Worm (Caenorhabditis elegans): ENCODE measurements around the gene lbp-3.

The lbp-3 gene

DNA sequence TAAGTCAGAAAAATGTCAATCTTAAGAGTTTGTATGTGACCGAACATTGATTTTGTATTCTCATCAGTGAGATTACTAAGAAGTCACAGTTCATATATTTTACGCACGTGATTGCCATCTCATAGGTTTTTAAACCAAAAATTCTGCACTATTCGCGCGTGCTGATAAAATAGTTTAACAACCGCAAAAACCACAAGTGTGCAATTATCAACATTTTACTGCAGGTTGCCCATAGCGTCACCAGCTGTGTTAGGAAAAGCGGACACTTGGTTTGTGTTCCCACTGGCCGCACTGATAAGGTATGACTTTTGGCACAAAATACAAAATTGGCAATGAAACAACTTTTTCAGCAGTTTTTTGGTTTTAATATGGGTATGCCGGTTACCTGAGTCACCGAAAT, 33.0 kb downstream of the lbp-3 start (continued):
- TF ChIP-seq madf-8 (GFP tag; conservative IDR thresholded peaks at IDR 0.05) = no peak
- peak; percentile 54 for TF ChIP-seq tbp1 (GFP tag; optimal IDR thresholded peaks at IDR 0.05)
- no peak for TF ChIP-seq snpc-1.1 (tag; optimal IDR thresholded peaks at IDR 0.05; ENCODE audit: insufficient read depth)
- peak; percentile 66 for TF ChIP-seq ets-4 (GFP tag; optimal IDR thresholded peaks at IDR 0.05)
- no peak for TF ChIP-seq aptf-2 (GFP tag; conservative IDR thresholded peaks at IDR 0.05)
- no peak for TF ChIP-seq aptf-3 (GFP tag; IDR thresholded peaks at IDR 0.05)
- TF ChIP-seq zim-3 (tag; optimal IDR thresholded peaks at IDR 0.05) = no peak
- no peak for TF ChIP-seq F49E8.2 (tag; optimal IDR thresholded peaks at IDR 0.05; ENCODE audit: insufficient read depth)
- no peak for TF ChIP-seq ama-1 (optimal IDR thresholded peaks at IDR 0.05)
- TF ChIP-seq ama-1 (GFP tag; optimal IDR thresholded peaks at IDR 0.05) = no peak
- peak; percentile 33 for TF ChIP-seq madf-10 (tag; optimal IDR thresholded peaks at IDR 0.05)
- no peak for TF ChIP-seq cebp-1 (GFP tag; IDR thresholded peaks at IDR 0.05)
- no peak for TF ChIP-seq cebp-1 (tag; optimal IDR thresholded peaks at IDR 0.05)
- TF ChIP-seq ccch-3 (GFP tag; optimal IDR thresholded peaks at IDR 0.05) = no peak
- no peak for TF ChIP-seq ceh-79 (tag; optimal IDR thresholded peaks at IDR 0.05)
- 0 out of 2 replicates have a peak, but pooled peaks have one; percentile 59 for TF ChIP-seq nfyb-1 (GFP tag; IDR thresholded peaks at IDR 0.05)
- no peak for TF ChIP-seq tbx-9 (tag; optimal IDR thresholded peaks at IDR 0.05; ENCODE audit: borderline replicate concordance)
- no peak for TF ChIP-seq hlh-12 (tag; optimal IDR thresholded peaks at IDR 0.05)
- peak; percentile 88 for TF ChIP-seq ztf-22 (GFP tag; optimal IDR thresholded peaks at IDR 0.05)
- TF ChIP-seq tlf-1 (GFP tag; optimal IDR thresholded peaks at IDR 0.05) = peak; percentile 41
- TF ChIP-seq chd-7 (tag; optimal IDR thresholded peaks at IDR 0.05) = no peak
- TF ChIP-seq nhr-80 (tag; optimal IDR thresholded peaks at IDR 0.05) = peak; percentile 99
- no peak for TF ChIP-seq nhr-179 (tag; optimal IDR thresholded peaks at IDR 0.05)
- TF ChIP-seq pha-4 (tag; optimal IDR thresholded peaks at IDR 0.05) = peak; percentile 37
- no peak for TF ChIP-seq xnd-1 (tag; optimal IDR thresholded peaks at IDR 0.05)
- no peak for TF ChIP-seq ztf-28 (GFP tag; IDR thresholded peaks at IDR 0.05)
- 0 out of 2 replicates have a peak, but pooled peaks have one; percentile 30 for TF ChIP-seq egl-44 (GFP tag; IDR thresholded peaks at IDR 0.05)
- TF ChIP-seq let-607 (tag; optimal IDR thresholded peaks at IDR 0.05) = peak; percentile 36 to 39
- TF ChIP-seq ztf-6 (GFP tag; IDR thresholded peaks at IDR 0.05) = no peak
- TF ChIP-seq C06A6.2 (GFP tag; conservative IDR thresholded peaks at IDR 0.05) = no peak
- no peak for TF ChIP-seq lin-35 (GFP tag; optimal IDR thresholded peaks at IDR 0.05)
- no peak for TF ChIP-seq K11D2.4 (GFP tag; IDR thresholded peaks at IDR 0.05)
- TF ChIP-seq unc-130 (GFP tag; optimal IDR thresholded peaks at IDR 0.05) = no peak
- TF ChIP-seq efl-1 (GFP tag; optimal IDR thresholded peaks at IDR 0.05) = no peak
- TF ChIP-seq lag-1 (GFP tag; IDR thresholded peaks at IDR 0.05) = no peak

DNA sequence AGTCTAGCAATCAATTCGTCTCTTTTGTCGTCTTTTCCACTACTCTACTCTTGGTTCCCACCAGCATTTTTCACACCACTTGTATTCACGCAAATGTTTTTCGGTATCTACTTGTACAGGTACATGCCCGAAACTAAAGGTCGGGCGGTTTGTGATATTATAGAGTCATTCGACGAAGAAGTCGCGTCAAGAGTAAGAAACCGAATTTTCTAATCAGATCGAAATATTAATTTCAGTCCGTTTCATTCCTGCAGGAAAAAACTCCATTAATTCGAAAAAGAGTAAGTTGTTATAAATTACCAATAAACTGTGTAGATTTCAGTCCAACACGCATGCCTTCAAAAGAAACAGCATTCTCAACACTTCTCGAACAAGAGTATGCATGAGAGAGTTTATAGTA, 34.8 kb downstream of the lbp-3 start:
- TF ChIP-seq Y95B8A.8 (GFP tag; IDR thresholded peaks at IDR 0.05) (no peak), tbp1 (GFP tag; optimal IDR thresholded peaks at IDR 0.05) (no peak), nhr-27 (tag; optimal IDR thresholded peaks at IDR 0.05) (no peak), ceh-79 (tag; optimal IDR thresholded peaks at IDR 0.05) (no peak), C06A6.2 (GFP tag; conservative IDR thresholded peaks at IDR 0.05) (no peak), atf-7 (tag; optimal IDR thresholded peaks at IDR 0.05) (no peak)

ce11 chrX:3296182-3296581, 39.0 kb downstream of the lbp-3 start, which contains the start of gene K09C4.2:
K09C4.2 (plus strand) TSS chrX:3296482.
- no peak for TF ChIP-seq snpc-3.4 (tag; optimal IDR thresholded peaks at IDR 0.05)
- no peak for TF ChIP-seq lsl-1 (GFP tag; optimal IDR thresholded peaks at IDR 0.05)
- no peak for TF ChIP-seq somi-1 (GFP tag; optimal IDR thresholded peaks at IDR 0.05)
- no peak for TF ChIP-seq Y95B8A.8 (GFP tag; IDR thresholded peaks at IDR 0.05)
- no peak for TF ChIP-seq C06A6.2 (GFP tag; conservative IDR thresholded peaks at IDR 0.05)
- TF ChIP-seq efl-1 (GFP tag; optimal IDR thresholded peaks at IDR 0.05) = no peak
- TF ChIP-seq T07F8.4 (tag; optimal IDR thresholded peaks at IDR 0.05) = no peak
- no peak for TF ChIP-seq sdz-38 (tag; optimal IDR thresholded peaks at IDR 0.05)
- TF ChIP-seq F52B5.7 (tag; optimal IDR thresholded peaks at IDR 0.05) = no peak
- no peak for TF ChIP-seq F33H1.4 (GFP tag; IDR thresholded peaks at IDR 0.05)
- no peak for TF ChIP-seq ekl-4 (GFP tag; IDR thresholded peaks at IDR 0.05)
- no peak for TF ChIP-seq attf-6 (GFP tag; IDR thresholded peaks at IDR 0.05)
- TF ChIP-seq ccch-3 (GFP tag; optimal IDR thresholded peaks at IDR 0.05) = no peak
- TF ChIP-seq ceh-58 (GFP tag; IDR thresholded peaks at IDR 0.05) = no peak

Measured in whole organism, young adult.